Worm (Caenorhabditis elegans) whole organism, L3 larva: ENCODE data around the gene sulp-4.

Experiments
- ceh-28 ChIP-seq: fragments of 150-350 bp; optimal IDR thresholded peaks from 2 replicates; lab custom pipeline; 2014; ENCODE audit warnings: missing biosample characterization, missing genetic modification reagents, missing genetic modification characterization
- egl-27 ChIP-seq: sonication (generic microtip); optimal IDR thresholded peaks from 4 replicates; lab custom pipeline; 2017; ENCODE audit warnings: missing biosample characterization, missing genetic modification reagents, missing genetic modification characterization

- no peak for TF ChIP-seq egl-27
- no peak for TF ChIP-seq ceh-28
Measured at ce11 chrV:11836073-11836472, 39.1 kb upstream of the sulp-4 start, which contains the start of gene R13H4.2.
